Fruit fly (Drosophila melanogaster) whole organism, embryonic: ENCODE data around the gene CG7903.

Source experiments
- Abd-B ChIP-seq: fragments of 200-800 bp; sonication (Bioruptor generic); optimal IDR thresholded peaks from 2 replicates; lab custom pipeline; 2018; ENCODE audit warnings: missing biosample characterization, mild to moderate bottlenecking, missing genetic modification characterization, moderate library complexity
- Aef1 ChIP-seq: fragments of 200-800 bp; sonication (Bioruptor generic); IDR thresholded peaks from 3 replicates; pipeline ENCODE4 v1.3.6; 2022; ENCODE audit warnings: missing biosample characterization, missing genetic modification characterization
- Asciz ChIP-seq: fragments of 200-800 bp; sonication (Bioruptor generic); optimal IDR thresholded peaks from 2 replicates; lab custom pipeline; 2017; ENCODE audit warnings: missing biosample characterization, mild to moderate bottlenecking, missing genetic modification characterization, missing genetic modification reagents
- CG10366 ChIP-seq: fragments of 200-800 bp; sonication (Bioruptor generic); IDR thresholded peaks from 2 replicates; pipeline ENCODE4 v1.3.6; 2022; ENCODE audit warnings: missing biosample characterization, missing genetic modification characterization
- CG11085 ChIP-seq: fragments of 200-800 bp; sonication (Bioruptor generic); IDR thresholded peaks from 2 replicates; pipeline ENCODE4 v1.3.6; 2022; ENCODE audit warnings: missing biosample characterization, missing genetic modification characterization
- CG11093 ChIP-seq: fragments of 200-800 bp; sonication (Bioruptor generic); IDR thresholded peaks from 3 replicates; pipeline ENCODE4 v1.3.6; 2022; ENCODE audit warnings: missing biosample characterization, missing genetic modification characterization
- CG12071 ChIP-seq: fragments of 200-800 bp; sonication (Bioruptor generic); optimal IDR thresholded peaks from 3 replicates; lab custom pipeline; 2018; ENCODE audit warnings: missing biosample characterization, mild to moderate bottlenecking, missing genetic modification characterization
- CG12299 ChIP-seq: fragments of 200-800 bp; sonication (Bioruptor generic); optimal IDR thresholded peaks from 2 replicates; lab custom pipeline; 2018; ENCODE audit warnings: missing biosample characterization, mild to moderate bottlenecking, missing genetic modification characterization
- CG12744 ChIP-seq: fragments of 200-800 bp; sonication (Bioruptor generic); optimal IDR thresholded peaks from 2 replicates; lab custom pipeline; 2016; ENCODE audit warnings: missing biosample characterization, missing genetic modification characterization
- CG14667 ChIP-seq: fragments of 200-800 bp; sonication (Bioruptor generic); IDR thresholded peaks from 2 replicates; pipeline ENCODE4 v1.3.6; 2022; ENCODE audit warnings: missing biosample characterization, missing genetic modification characterization
- CG1647 ChIP-seq: fragments of 200-800 bp; sonication (Bioruptor generic); optimal IDR thresholded peaks from 3 replicates; lab custom pipeline; 2016; ENCODE audit warnings: missing biosample characterization, missing genetic modification characterization
- CG17802 ChIP-seq: fragments of 200-800 bp; sonication (Bioruptor generic); optimal IDR thresholded peaks from 2 replicates; lab custom pipeline; 2018; ENCODE audit warnings: missing biosample characterization, mild to moderate bottlenecking, missing genetic modification characterization, moderate library complexity
- CG18476 ChIP-seq: fragments of 200-800 bp; sonication (Bioruptor generic); optimal IDR thresholded peaks from 2 replicates; lab custom pipeline; 2016; ENCODE audit warnings: missing biosample characterization, mild to moderate bottlenecking, missing genetic modification characterization
- CG31224 ChIP-seq: fragments of 200-800 bp; sonication (Bioruptor generic); IDR thresholded peaks from 2 replicates; pipeline ENCODE4 v1.3.6; 2022; ENCODE audit warnings: missing biosample characterization, missing genetic modification characterization
- CG3281 ChIP-seq: fragments of 200-800 bp; sonication (Bioruptor generic); optimal IDR thresholded peaks from 3 replicates; lab custom pipeline; 2017; ENCODE audit warnings: missing biosample characterization, mild to moderate bottlenecking, missing genetic modification characterization
- CG3407 ChIP-seq: fragments of 200-800 bp; sonication (Bioruptor generic); optimal IDR thresholded peaks from 2 replicates; lab custom pipeline; 2018; ENCODE audit warnings: missing biosample characterization, mild to moderate bottlenecking, missing genetic modification characterization
- CG5180 ChIP-seq: fragments of 200-800 bp; sonication (Bioruptor generic); optimal IDR thresholded peaks from 3 replicates; lab custom pipeline; 2017; ENCODE audit warnings: missing biosample characterization, missing genetic modification characterization, mild to moderate bottlenecking, moderate library complexity, missing genetic modification reagents
- CG6272 ChIP-seq: fragments of 200-800 bp; sonication (Bioruptor generic); IDR thresholded peaks from 2 replicates; pipeline ENCODE4 v1.3.6; 2022; ENCODE audit warnings: missing biosample characterization, missing genetic modification characterization
- CG6683 ChIP-seq: fragments of 200-800 bp; sonication (Bioruptor generic); optimal IDR thresholded peaks from 2 replicates; lab custom pipeline; 2017; ENCODE audit warnings: missing biosample characterization, mild to moderate bottlenecking, missing genetic modification characterization, missing genetic modification reagents
- CG6689 ChIP-seq: fragments of 200-800 bp; sonication (Bioruptor generic); IDR thresholded peaks from 2 replicates; pipeline ENCODE4 v1.3.6; 2022; ENCODE audit warnings: missing biosample characterization, missing genetic modification characterization
- CG8388 ChIP-seq: fragments of 200-800 bp; sonication (Bioruptor generic); optimal IDR thresholded peaks from 2 replicates; lab custom pipeline; 2019; ENCODE audit warnings: missing biosample characterization, mild to moderate bottlenecking, missing genetic modification characterization, moderate library complexity
- CTCF ChIP-seq: fragments of 200-800 bp; sonication (Bioruptor generic); optimal IDR thresholded peaks from 2 replicates; lab custom pipeline; 2017; ENCODE audit warnings: missing biosample characterization, mild to moderate bottlenecking, missing genetic modification characterization, moderate library complexity
- Camta ChIP-seq: fragments of 200-800 bp; sonication (Bioruptor generic); optimal IDR thresholded peaks from 2 replicates; lab custom pipeline; 2016; ENCODE audit warnings: missing biosample characterization, missing genetic modification characterization
- CoRest ChIP-seq: fragments of 200-800 bp; sonication (Bioruptor generic); optimal IDR thresholded peaks from 3 replicates; lab custom pipeline; 2018; ENCODE audit warnings: missing biosample characterization, mild to moderate bottlenecking, missing genetic modification characterization, moderate library complexity
- CrebB ChIP-seq: fragments of 200-800 bp; sonication (Bioruptor generic); optimal IDR thresholded peaks from 3 replicates; lab custom pipeline; 2018; ENCODE audit warnings: missing biosample characterization, mild to moderate bottlenecking, missing genetic modification characterization
- Dip2 ChIP-seq: fragments of 200-800 bp; sonication (Bioruptor generic); IDR thresholded peaks from 2 replicates; pipeline ENCODE4 v1.3.6; 2022; ENCODE audit warnings: missing biosample characterization, missing genetic modification characterization
- Doc2 ChIP-seq: fragments of 200-800 bp; sonication (Bioruptor generic); IDR thresholded peaks from 2 replicates; pipeline ENCODE4 v1.3.6; 2022; ENCODE audit warnings: missing biosample characterization, missing genetic modification characterization
- GATAe ChIP-seq: fragments of 200-800 bp; sonication (Bioruptor generic); conservative IDR thresholded peaks from 2 replicates; pipeline ENCODE4 v1.3.6; 2022; ENCODE audit warnings: missing biosample characterization, missing genetic modification characterization
- HHEX ChIP-seq: fragments of 200-800 bp; sonication (Bioruptor generic); optimal IDR thresholded peaks from 3 replicates; lab custom pipeline; 2017; ENCODE audit warnings: missing biosample characterization, mild to moderate bottlenecking, missing genetic modification characterization, missing genetic modification reagents
- MBD-R2 ChIP-seq: fragments of 200-800 bp; sonication (Bioruptor generic); IDR thresholded peaks from 2 replicates; pipeline ENCODE4 v1.3.6; 2022; ENCODE audit warnings: missing biosample characterization, missing genetic modification characterization
- Optix ChIP-seq: fragments of 200-800 bp; sonication (Bioruptor generic); IDR thresholded peaks from 3 replicates; pipeline ENCODE4 v1.3.6; 2022; ENCODE audit warnings: missing biosample characterization, missing genetic modification characterization
- Ptx1 ChIP-seq: fragments of 200-800 bp; sonication (Bioruptor generic); IDR thresholded peaks from 2 replicates; pipeline ENCODE4 v1.3.6; 2022; ENCODE audit warnings: missing biosample characterization, missing genetic modification characterization
- Sox102F ChIP-seq: fragments of 200-800 bp; sonication (Bioruptor generic); optimal IDR thresholded peaks from 2 replicates; lab custom pipeline; 2018; ENCODE audit warnings: missing biosample characterization, mild to moderate bottlenecking, missing genetic modification characterization, moderate library complexity
- abd-A ChIP-seq: fragments of 200-800 bp; sonication (Bioruptor generic); optimal IDR thresholded peaks from 3 replicates; lab custom pipeline; 2019; ENCODE audit warnings: missing biosample characterization, mild to moderate bottlenecking, missing genetic modification characterization, moderate library complexity
- ac ChIP-seq: fragments of 200-800 bp; sonication (Bioruptor generic); optimal IDR thresholded peaks from 3 replicates; lab custom pipeline; 2017; ENCODE audit warnings: missing biosample characterization, mild to moderate bottlenecking, missing genetic modification characterization
- bbx ChIP-seq: fragments of 200-800 bp; sonication (Bioruptor generic); IDR thresholded peaks from 2 replicates; pipeline ENCODE4 v1.3.6; 2022; ENCODE audit warnings: missing biosample characterization, missing genetic modification characterization; ENCODE audit not compliant: partially characterized antibody
- bsh ChIP-seq, 2 experiments: fragments of 200-800 bp; sonication (Bioruptor generic); optimal IDR thresholded peaks; 2 replicates each; lab custom pipeline; 2017 to 2018; ENCODE audit warnings: mild to moderate bottlenecking in 2 of 2, missing biosample characterization in 2 of 2, missing genetic modification characterization in 2 of 2, moderate library complexity in 1 of 2
- ci ChIP-seq: fragments of 200-800 bp; sonication (Bioruptor generic); IDR thresholded peaks from 3 replicates; pipeline ENCODE4 v1.3.6; 2022; ENCODE audit warnings: missing biosample characterization, missing genetic modification characterization
- fru ChIP-seq: fragments of >200 bp; optimal IDR thresholded peaks from 2 replicates; lab custom pipeline; 2017
- gcm ChIP-seq: fragments of 200-800 bp; sonication (Bioruptor generic); optimal IDR thresholded peaks from 2 replicates; lab custom pipeline; 2019; ENCODE audit warnings: missing biosample characterization, mild to moderate bottlenecking, missing genetic modification characterization, moderate library complexity
- grau ChIP-seq: fragments of 200-800 bp; optimal IDR thresholded peaks from 3 replicates; lab custom pipeline; 2019; ENCODE audit warnings: missing biosample characterization, mild to moderate bottlenecking, missing genetic modification characterization, moderate library complexity
- ham ChIP-seq: fragments of 200-800 bp; sonication (Bioruptor generic); IDR thresholded peaks from 2 replicates; pipeline ENCODE4 v1.3.6; 2022; ENCODE audit warnings: missing biosample characterization, missing genetic modification characterization
- hb ChIP-seq: fragments of 200-800 bp; sonication (Bioruptor generic); IDR thresholded peaks from 3 replicates; pipeline ENCODE4 v1.3.6; 2022; ENCODE audit warnings: missing biosample characterization, missing genetic modification characterization; ENCODE audit not compliant: partially characterized antibody
- kay ChIP-seq: fragments of 200-800 bp; sonication (Bioruptor generic); optimal IDR thresholded peaks from 2 replicates; lab custom pipeline; 2016; ENCODE audit warnings: missing biosample characterization, missing genetic modification characterization
- odd ChIP-seq: fragments of 200-800 bp; sonication (Bioruptor generic); optimal IDR thresholded peaks from 2 replicates; lab custom pipeline; 2017; ENCODE audit warnings: missing biosample characterization, mild to moderate bottlenecking, missing genetic modification characterization
- pb ChIP-seq: fragments of 200-800 bp; sonication (Bioruptor generic); optimal IDR thresholded peaks from 3 replicates; lab custom pipeline; 2016; ENCODE audit warnings: missing biosample characterization, missing genetic modification characterization
- pita ChIP-seq: fragments of 200-800 bp; sonication (Bioruptor generic); optimal IDR thresholded peaks from 2 replicates; lab custom pipeline; 2017; ENCODE audit warnings: missing biosample characterization, mild to moderate bottlenecking, missing genetic modification characterization
- seq ChIP-seq: fragments of 200-800 bp; sonication (Bioruptor generic); IDR thresholded peaks from 2 replicates; pipeline ENCODE4 v1.3.6; 2022; ENCODE audit warnings: missing biosample characterization, missing genetic modification characterization
- tll ChIP-seq, 2 experiments: fragments of 200-800 bp in 1 of 2; fragments of >200 bp in 1 of 2; sonication (Bioruptor generic) in 1 of 2; optimal IDR thresholded peaks; 2 replicates each; lab custom pipeline; 2017 to 2019; ENCODE audit warnings: missing biosample characterization in 2 of 2, missing genetic modification characterization in 2 of 2, mild to moderate bottlenecking in 1 of 2, moderate library complexity in 1 of 2
- toy ChIP-seq: fragments of 200-800 bp; sonication (Bioruptor generic); IDR thresholded peaks from 2 replicates; pipeline ENCODE4 v1.3.6; 2022; ENCODE audit warnings: missing biosample characterization, missing genetic modification characterization
- zen2 ChIP-seq: fragments of 200-800 bp; sonication (Bioruptor generic); IDR thresholded peaks from 3 replicates; pipeline ENCODE4 v1.3.6; 2022; ENCODE audit warnings: missing biosample characterization, missing genetic modification characterization; ENCODE audit not compliant: partially characterized antibody

The CG7903 gene

DNA sequence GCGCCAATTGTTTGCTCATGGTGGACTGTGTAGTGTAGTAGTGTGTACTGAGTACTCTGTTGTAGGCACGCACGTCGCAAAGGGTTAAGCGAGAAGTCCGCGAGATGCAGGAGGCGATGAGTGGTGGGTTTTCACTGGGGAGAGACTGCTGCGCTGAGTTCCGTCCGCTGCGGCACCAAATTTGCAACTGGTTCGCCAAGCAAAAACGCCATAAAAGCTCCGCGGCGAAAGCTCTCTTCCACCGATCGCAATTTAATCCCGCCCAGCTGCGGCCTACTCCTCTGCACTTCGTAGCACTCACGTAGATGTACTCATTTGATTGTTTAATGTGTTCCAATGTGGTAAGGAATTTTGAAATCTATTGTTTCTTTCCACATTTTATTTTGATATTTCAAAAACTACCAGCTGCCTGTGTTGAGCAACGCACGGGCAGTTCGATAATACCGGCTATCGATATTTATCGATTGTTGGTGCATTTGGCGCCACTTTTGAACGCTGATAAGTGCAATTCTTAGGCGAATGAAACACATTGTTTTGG, 20.0 kb upstream of the CG7903 start, which contains the start of gene CG7920 (continued):
- TF ChIP-seq bsh (GFP tag; optimal IDR thresholded peaks at IDR 0.05; lab: Kevin White, UChicago) (peak in 1 of 2 experiments; percentile 14), ci (peak; percentile 48; the same call in 2 of the 3 replicates), CG12299 (tag; lab: Kevin White, UChicago) (peak; percentile 1), CG6683 (GFP tag; lab: Kevin White, UChicago) (no peak), hb (GFP tag; lab: Robert Waterston, UW) (peak; percentile 65; the same call in 1 of the 3 replicates), CG1647 (GFP tag; lab: Kevin White, UChicago) (no peak), grau (peak; percentile 34), CG3407 (no peak), Dip2 (GFP tag; lab: Robert Waterston, UW) (no peak), CTCF (GFP tag; lab: Kevin White, UChicago) (peak; percentile 75), Asciz (GFP tag; lab: Kevin White, UChicago) (no peak), CG11085 (GFP tag; lab: Robert Waterston, UW) (no peak), Ptx1 (GFP tag; lab: Robert Waterston, UW) (0 out of 2 replicates have a peak, but pooled peaks have one; percentile 8), CG12744 (no peak), pita (GFP tag; lab: Kevin White, UChicago) (no peak), bbx (GFP tag; lab: Robert Waterston, UW) (peak; percentile 61), odd (GFP tag; lab: Kevin White, UChicago) (peak; percentile 37), kay (GFP tag; lab: Kevin White, UChicago) (no peak), CG14667 (GFP tag; lab: Robert Waterston, UW) (no peak), CoRest (tag; lab: Kevin White, UChicago) (peak; percentile 34), tll (GFP tag; optimal IDR thresholded peaks at IDR 0.05; lab: Kevin White, UChicago) (no peak), CG3281 (peak; percentile 46), Camta (GFP tag; lab: Kevin White, UChicago) (no peak), GATAe (GFP tag; lab: Robert Waterston, UW) (no peak), ac (GFP tag; lab: Kevin White, UChicago) (no peak), Aef1 (GFP tag; lab: Robert Waterston, UW) (no peak), zen2 (GFP tag; lab: Robert Waterston, UW) (peak; percentile 44; the same call in 1 of the 3 replicates), CG11093 (no peak), CG6689 (GFP tag; lab: Robert Waterston, UW) (no peak), Sox102F (GFP tag; lab: Kevin White, UChicago) (no peak), ham (no peak), pb (GFP tag; lab: Kevin White, UChicago) (no peak), CG6272 (GFP tag; lab: Robert Waterston, UW) (no peak), fru (lab: Kevin White, UChicago) (no peak), seq (GFP tag; lab: Robert Waterston, UW) (no peak), CG5180 (GFP tag; lab: Kevin White, UChicago) (no peak), CG10366 (no peak), MBD-R2 (GFP tag; lab: Robert Waterston, UW) (peak; percentile 29; the same call in 1 of the 2 replicates), gcm (GFP tag; lab: Kevin White, UChicago) (peak; percentile 4), abd-A (peak; percentile 37), CG17802 (tag; lab: Kevin White, UChicago) (no peak), HHEX (GFP tag; lab: Kevin White, UChicago) (no peak), CG8388 (GFP tag; lab: Kevin White, UChicago) (no peak), Doc2 (GFP tag; lab: Robert Waterston, UW) (no peak), CG12071 (GFP tag; lab: Kevin White, UChicago) (peak; percentile 24), CrebB (tag; lab: Kevin White, UChicago) (peak; percentile 41), CG18476 (GFP tag; lab: Kevin White, UChicago) (no peak), Optix (GFP tag; lab: Robert Waterston, UW) (no peak), CG31224 (GFP tag; lab: Robert Waterston, UW) (no peak), Abd-B (GFP tag; lab: Kevin White, UChicago) (no peak), toy (GFP tag; lab: Robert Waterston, UW) (no peak)
